Worm (Caenorhabditis elegans) whole organism, L1 larva: ENCODE measurements around the gene C01G6.2.
A peak's percentile ranks its signal among the peaks of the same experiment; 100 is the strongest.

Source experiments
- C04F5.9 ChIP-seq: sonication (generic microtip); optimal IDR thresholded peaks from 2 replicates; lab custom pipeline; 2016; ENCODE audit warnings: missing genetic modification characterization, missing compliant biosample characterization
- C16A3.4 ChIP-seq: fragments of 150-350 bp; optimal IDR thresholded peaks from 2 replicates; lab custom pipeline; 2014; ENCODE audit warnings: missing biosample characterization, missing genetic modification characterization
- F16B12.6 ChIP-seq: fragments of 150-350 bp; optimal IDR thresholded peaks from 2 replicates; lab custom pipeline; 2014; ENCODE audit warnings: missing biosample characterization, missing genetic modification characterization
- Y116A8C.19 ChIP-seq: sonication (generic microtip); optimal IDR thresholded peaks from 2 replicates; lab custom pipeline; 2016; ENCODE audit warnings: missing compliant biosample characterization, missing genetic modification characterization, borderline replicate concordance
- aha-1 ChIP-seq: fragments of 150-350 bp; optimal IDR thresholded peaks from 2 replicates; lab custom pipeline; 2014; ENCODE audit warnings: missing biosample characterization, missing genetic modification characterization
- alr-1 ChIP-seq: fragments of 200-800 bp; sonication (Bioruptor generic); optimal IDR thresholded peaks from 2 replicates; lab custom pipeline; 2018; ENCODE audit warnings: borderline replicate concordance, mild to moderate bottlenecking, missing genetic modification characterization, missing compliant biosample characterization
- aly-2 ChIP-seq: fragments of 150-350 bp; optimal IDR thresholded peaks from 2 replicates; lab custom pipeline; 2014; ENCODE audit warnings: missing biosample characterization, missing genetic modification characterization
- ceh-63 ChIP-seq: fragments of 200-800 bp; sonication (Bioruptor generic); optimal IDR thresholded peaks from 2 replicates; lab custom pipeline; 2018; ENCODE audit warnings: mild to moderate bottlenecking, missing genetic modification characterization, missing compliant biosample characterization
- ceh-82 ChIP-seq, 3 experiments: fragments of 150-350 bp in 1 of 3; sonication (generic microtip) in 2 of 3; optimal IDR thresholded peaks; 2 replicates each; lab custom pipeline; 2014 to 2017; ENCODE audit warnings: missing biosample characterization in 3 of 3, missing genetic modification characterization in 3 of 3
- ceh-88 ChIP-seq: fragments of 200-800 bp; sonication (Bioruptor generic); IDR thresholded peaks from 2 replicates; pipeline ENCODE4 v1.3.6; 2022; ENCODE audit warnings: missing genetic modification characterization, missing compliant biosample characterization
- ceh-90 ChIP-seq: sonication (generic microtip); optimal IDR thresholded peaks from 2 replicates; lab custom pipeline; 2016; ENCODE audit warnings: missing genetic modification characterization, missing compliant biosample characterization
- ces-1 ChIP-seq: fragments of 150-350 bp; optimal IDR thresholded peaks from 2 replicates; lab custom pipeline; 2014; ENCODE audit warnings: missing biosample characterization, missing genetic modification reagents, missing genetic modification characterization
- dpl-1 ChIP-seq, 3 experiments: fragments of 150-350 bp in 2 of 3; sonication (generic microtip) in 1 of 3; optimal IDR thresholded peaks; 2 replicates each; lab custom pipeline; 2014 to 2017; ENCODE audit warnings: missing biosample characterization in 3 of 3, missing genetic modification characterization in 3 of 3, missing genetic modification reagents in 3 of 3
- dsc-1 ChIP-seq: sonication (generic microtip); optimal IDR thresholded peaks from 2 replicates; lab custom pipeline; 2016; ENCODE audit warnings: mild to moderate bottlenecking, missing genetic modification characterization, missing compliant biosample characterization
- efl-1 ChIP-seq, 4 experiments: fragments of 150-350 bp; optimal IDR thresholded peaks in 3 of 4; peaks in 1 of 4; 1 replicate in 1 of 4; 2 replicates in 3 of 4; lab custom pipeline; 2014; ENCODE audit warnings: missing biosample characterization in 2 of 4, missing genetic modification characterization in 2 of 4, missing genetic modification reagents in 2 of 4
- egl-13 ChIP-seq: sonication (generic microtip); optimal IDR thresholded peaks from 2 replicates; lab custom pipeline; 2016; ENCODE audit warnings: missing genotype, missing genetic modification reagents, missing genetic modification characterization, missing compliant biosample characterization
- elt-2 ChIP-seq: sonication (generic microtip); optimal IDR thresholded peaks from 2 replicates; lab custom pipeline; 2016; ENCODE audit warnings: missing genetic modification characterization, mild to moderate bottlenecking, inconsistent platforms, missing compliant biosample characterization, missing genetic modification reagents
- elt-3 ChIP-seq, 6 experiments: fragments of 150-350 bp in 1 of 6; sonication (generic microtip); optimal IDR thresholded peaks; 2 replicates each; lab custom pipeline; 2017 to 2018; ENCODE audit warnings: missing biosample characterization in 6 of 6, missing genetic modification characterization in 6 of 6, inconsistent platforms in 1 of 6
- ets-5 ChIP-seq: fragments of 200-800 bp; sonication (Bioruptor generic); IDR thresholded peaks from 2 replicates; pipeline ENCODE4 v1.3.6; 2022; ENCODE audit warnings: missing genetic modification characterization, missing compliant biosample characterization
- fkh-10 ChIP-seq: sonication (generic microtip); optimal IDR thresholded peaks from 2 replicates; lab custom pipeline; 2017; ENCODE audit warnings: missing biosample characterization, missing genetic modification reagents, missing genetic modification characterization
- fkh-8 ChIP-seq: sonication (generic microtip); optimal IDR thresholded peaks from 2 replicates; lab custom pipeline; 2016; ENCODE audit warnings: mild to moderate bottlenecking, missing genetic modification characterization, missing compliant biosample characterization
- hlh-17 ChIP-seq: fragments of 200-800 bp; sonication (Bioruptor generic); optimal IDR thresholded peaks from 2 replicates; lab custom pipeline; 2018; ENCODE audit warnings: missing genetic modification characterization, mild to moderate bottlenecking, missing compliant biosample characterization, moderate library complexity, borderline replicate concordance
- isw-1 ChIP-seq: fragments of 200-800 bp; sonication (Bioruptor generic); IDR thresholded peaks from 2 replicates; pipeline ENCODE4 v1.3.6; 2022; ENCODE audit warnings: missing genetic modification characterization, missing compliant biosample characterization
- jun-1 ChIP-seq: fragments of 150-350 bp; optimal IDR thresholded peaks from 2 replicates; lab custom pipeline; 2014; ENCODE audit warnings: missing biosample characterization, missing genetic modification reagents, missing genetic modification characterization
- lin-13 ChIP-seq: fragments of 150-350 bp; optimal IDR thresholded peaks from 2 replicates; lab custom pipeline; 2014; ENCODE audit warnings: missing biosample characterization, missing genetic modification reagents, missing genetic modification characterization
- lin-35 ChIP-seq, 2 experiments: fragments of 150-350 bp; optimal IDR thresholded peaks; 2 replicates each; lab custom pipeline; 2014; ENCODE audit warnings: missing biosample characterization in 2 of 2, missing genetic modification characterization in 2 of 2, missing genetic modification reagents in 2 of 2
- mdl-1 ChIP-seq, 2 experiments: fragments of 150-350 bp; optimal IDR thresholded peaks; 2 replicates each; lab custom pipeline; 2014 to 2017; ENCODE audit warnings: missing biosample characterization in 2 of 2, missing genetic modification characterization in 2 of 2, inconsistent platforms in 1 of 2
- mep-1 ChIP-seq: fragments of 150-350 bp; optimal IDR thresholded peaks from 2 replicates; lab custom pipeline; 2014; ENCODE audit warnings: missing biosample characterization, missing genetic modification characterization
- nhr-11 ChIP-seq: fragments of 150-350 bp; optimal IDR thresholded peaks from 2 replicates; lab custom pipeline; 2014; ENCODE audit warnings: missing biosample characterization, missing genetic modification characterization
- nhr-19 ChIP-seq: fragments of 200-800 bp; sonication (Bioruptor generic); conservative IDR thresholded peaks from 2 replicates; pipeline ENCODE4 v1.3.6; 2022; ENCODE audit warnings: missing genetic modification characterization, missing compliant biosample characterization
- nhr-20 ChIP-seq: sonication (generic microtip); optimal IDR thresholded peaks from 2 replicates; lab custom pipeline; 2016; ENCODE audit warnings: mild to moderate bottlenecking, missing genetic modification characterization, missing compliant biosample characterization
- nhr-47 ChIP-seq: sonication (generic microtip); optimal IDR thresholded peaks from 2 replicates; lab custom pipeline; 2016; ENCODE audit warnings: mild to moderate bottlenecking, missing genetic modification characterization, moderate library complexity, missing compliant biosample characterization
- nhr-71 ChIP-seq: sonication (generic microtip); optimal IDR thresholded peaks from 2 replicates; lab custom pipeline; 2016; ENCODE audit warnings: mild to moderate bottlenecking, missing genetic modification characterization, moderate library complexity, missing compliant biosample characterization
- nhr-84 ChIP-seq: sonication (generic microtip); optimal IDR thresholded peaks from 2 replicates; lab custom pipeline; 2017; ENCODE audit warnings: missing biosample characterization, missing genetic modification characterization
- nhr-85 ChIP-seq: sonication (generic microtip); peaks from one replicate; lab custom pipeline; 2016; ENCODE audit warnings: missing genetic modification characterization, inconsistent platforms, missing compliant biosample characterization
- pag-3 ChIP-seq: sonication (generic microtip); optimal IDR thresholded peaks from 2 replicates; lab custom pipeline; 2017; ENCODE audit warnings: missing genetic modification characterization, mild to moderate bottlenecking, missing compliant biosample characterization, antibody characterized with exemption, borderline replicate concordance; ENCODE audit not compliant: insufficient read depth
- pax-3 ChIP-seq: fragments of 200-800 bp; sonication (Bioruptor generic); optimal IDR thresholded peaks from 2 replicates; lab custom pipeline; 2018; ENCODE audit warnings: mild to moderate bottlenecking, missing genetic modification characterization, moderate library complexity, missing compliant biosample characterization
- pqm-1 ChIP-seq: sonication (generic microtip); optimal IDR thresholded peaks from 3 replicates; lab custom pipeline; 2017; ENCODE audit warnings: missing biosample characterization, missing genetic modification characterization
- rnt-1 ChIP-seq: sonication (generic microtip); optimal IDR thresholded peaks from 2 replicates; lab custom pipeline; 2016; ENCODE audit warnings: mild to moderate bottlenecking, missing genetic modification characterization, moderate library complexity, missing compliant biosample characterization
- skn-1 ChIP-seq: fragments of 150-350 bp; optimal IDR thresholded peaks from 2 replicates; lab custom pipeline; 2014; ENCODE audit warnings: missing biosample characterization, missing genetic modification characterization
- snu-23 ChIP-seq: sonication (generic microtip); optimal IDR thresholded peaks from 2 replicates; lab custom pipeline; 2016; ENCODE audit warnings: missing genetic modification characterization, missing compliant biosample characterization
- sox-4 ChIP-seq: sonication (generic microtip); optimal IDR thresholded peaks from 2 replicates; lab custom pipeline; 2016; ENCODE audit warnings: missing genetic modification characterization, missing compliant biosample characterization
- swsn-7 ChIP-seq: sonication (generic microtip); optimal IDR thresholded peaks from 2 replicates; lab custom pipeline; 2016; ENCODE audit warnings: missing genetic modification characterization, missing compliant biosample characterization
- tbx-2 ChIP-seq: sonication (generic microtip); optimal IDR thresholded peaks from 2 replicates; lab custom pipeline; 2016; ENCODE audit warnings: missing genetic modification characterization, missing compliant biosample characterization
- tlp-1 ChIP-seq: fragments of 150-350 bp; optimal IDR thresholded peaks from 2 replicates; lab custom pipeline; 2014; ENCODE audit warnings: missing biosample characterization, missing genetic modification characterization
- unc-130 ChIP-seq: fragments of 150-350 bp; optimal IDR thresholded peaks from 2 replicates; lab custom pipeline; 2017; ENCODE audit warnings: missing biosample characterization, missing genetic modification characterization, inconsistent platforms
- unc-30 ChIP-seq: sonication (generic microtip); optimal IDR thresholded peaks from 2 replicates; lab custom pipeline; 2017; ENCODE audit warnings: missing biosample characterization, missing genetic modification characterization
- unc-86 ChIP-seq: sonication (generic microtip); optimal IDR thresholded peaks from 2 replicates; lab custom pipeline; 2016; ENCODE audit warnings: missing genetic modification characterization, missing compliant biosample characterization
- unc-98 ChIP-seq: fragments of 200-800 bp; sonication (Bioruptor generic); IDR thresholded peaks from 2 replicates; pipeline ENCODE4 v1.3.6; 2022; ENCODE audit warnings: missing genetic modification characterization, missing compliant biosample characterization
- vab-15 ChIP-seq: sonication (generic microtip); optimal IDR thresholded peaks from 2 replicates; lab custom pipeline; 2017; ENCODE audit warnings: missing genotype, mild to moderate bottlenecking, missing genetic modification characterization, missing compliant biosample characterization
- xbp-1 ChIP-seq: sonication (generic microtip); optimal IDR thresholded peaks from 2 replicates; lab custom pipeline; 2016; ENCODE audit warnings: missing genetic modification characterization, missing compliant biosample characterization
- zip-4 ChIP-seq: fragments of 200-800 bp; sonication (Bioruptor generic); optimal IDR thresholded peaks from 2 replicates; lab custom pipeline; 2018; ENCODE audit warnings: mild to moderate bottlenecking, missing genetic modification characterization, moderate library complexity, missing compliant biosample characterization
- ztf-4 ChIP-seq: fragments of 150-350 bp; optimal IDR thresholded peaks from 2 replicates; lab custom pipeline; 2014; ENCODE audit warnings: missing biosample characterization, missing genetic modification characterization

The C01G6.2 gene

ce11 chrII:9263784-9264183 lies 3.1 kb upstream of the C01G6.2 start:
- no peak for TF ChIP-seq C04F5.9 (tag; lab: Kevin White, UChicago)
- TF ChIP-seq nhr-11 (tag; lab: Kevin White, UChicago): no peak
- peak; percentile 3 for TF ChIP-seq rnt-1 (tag; lab: Kevin White, UChicago)
- TF ChIP-seq C16A3.4 (tag; lab: Kevin White, UChicago): no peak
- no peak for TF ChIP-seq ceh-88 (GFP tag; lab: Robert Waterston, UW)
- TF ChIP-seq fkh-8 (tag; lab: Kevin White, UChicago): peak; percentile 96
- no peak for TF ChIP-seq nhr-84
- TF ChIP-seq unc-30 (tag; lab: Kevin White, UChicago): no peak
- peak; percentile 7 for TF ChIP-seq mep-1 (tag; lab: Kevin White, UChicago)
- no peak for TF ChIP-seq tbx-2 (tag; lab: Kevin White, UChicago)
- TF ChIP-seq fkh-10 (GFP tag; lab: Kevin White, UChicago): peak; percentile 28
- TF ChIP-seq unc-86 (tag; lab: Kevin White, UChicago): no peak
- no peak for TF ChIP-seq ets-5 (GFP tag; lab: Robert Waterston, UW)
- TF ChIP-seq aha-1: no peak
- no peak for TF ChIP-seq efl-1 (optimal IDR thresholded peaks at IDR 0.05; lab: Kevin White, UChicago)
- peak in 1 of 2 experiments; percentile 63 for TF ChIP-seq efl-1 (GFP tag; optimal IDR thresholded peaks at IDR 0.05 in 1 of 2; lab: Kevin White, UChicago)
- TF ChIP-seq ces-1 (GFP tag; lab: Kevin White, UChicago): no peak
- no peak for TF ChIP-seq ztf-4
- TF ChIP-seq ceh-63 (GFP tag; lab: Kevin White, UChicago): no peak
- no peak for TF ChIP-seq skn-1 (tag; lab: Kevin White, UChicago)
- no peak for TF ChIP-seq elt-2 (tag; lab: Kevin White, UChicago)
- peak; percentile 88 for TF ChIP-seq egl-13 (tag; lab: Kevin White, UChicago)
- no peak for TF ChIP-seq ceh-82 (tag; optimal IDR thresholded peaks at IDR 0.05; lab: Kevin White, UChicago)
- no peak for TF ChIP-seq hlh-17 (GFP tag; lab: Kevin White, UChicago)
- TF ChIP-seq Y116A8C.19 (tag; lab: Kevin White, UChicago): no peak
- TF ChIP-seq zip-4 (GFP tag; lab: Kevin White, UChicago): no peak
- no peak for TF ChIP-seq nhr-19
- no peak for TF ChIP-seq jun-1 (tag; lab: Kevin White, UChicago)
- TF ChIP-seq alr-1 (tag; lab: Kevin White, UChicago): no peak
- no peak for TF ChIP-seq mdl-1 (tag; optimal IDR thresholded peaks at IDR 0.05; lab: Kevin White, UChicago)
- no peak for TF ChIP-seq unc-130 (tag; lab: Kevin White, UChicago)
- no peak for TF ChIP-seq dpl-1 (GFP tag; optimal IDR thresholded peaks at IDR 0.05; lab: Kevin White, UChicago)
- TF ChIP-seq nhr-85: no peak
- peak; percentile 15 for TF ChIP-seq nhr-20 (tag; lab: Kevin White, UChicago)
- TF ChIP-seq dsc-1 (tag; lab: Kevin White, UChicago): peak; percentile 71
- no peak for TF ChIP-seq elt-3 (tag; optimal IDR thresholded peaks at IDR 0.05; lab: Kevin White, UChicago)
- TF ChIP-seq aly-2 (tag; lab: Kevin White, UChicago): no peak
- peak; percentile 75 for TF ChIP-seq nhr-71 (tag; lab: Kevin White, UChicago)
- no peak for TF ChIP-seq xbp-1 (tag; lab: Kevin White, UChicago)
- no peak for TF ChIP-seq lin-35 (GFP tag; optimal IDR thresholded peaks at IDR 0.05; lab: Kevin White, UChicago)
- TF ChIP-seq swsn-7 (tag; lab: Kevin White, UChicago): peak; percentile 48
- TF ChIP-seq nhr-47: peak; percentile 77
- TF ChIP-seq tlp-1 (tag; lab: Kevin White, UChicago): no peak
- no peak for TF ChIP-seq vab-15 (tag; lab: Kevin White, UChicago)
- TF ChIP-seq pqm-1 (tag; lab: Kevin White, UChicago): no peak
- TF ChIP-seq F16B12.6: no peak
- TF ChIP-seq pag-3 (tag; lab: Kevin White, UChicago): no peak
- no peak for TF ChIP-seq isw-1 (GFP tag; lab: Robert Waterston, UW)
- TF ChIP-seq lin-13: no peak
- peak; percentile 66 for TF ChIP-seq pax-3 (tag; lab: Kevin White, UChicago)
- TF ChIP-seq sox-4: no peak
- TF ChIP-seq snu-23 (GFP tag; lab: Kevin White, UChicago): peak; percentile 3
- TF ChIP-seq ceh-90 (tag; lab: Kevin White, UChicago): no peak
- TF ChIP-seq unc-98 (GFP tag; lab: Robert Waterston, UW): no peak
